Worm (Caenorhabditis elegans) whole organism, L3 larva: ENCODE measurements around the gene F09B12.5.

Experiments
- R02D3.7 ChIP-seq: fragments of 150-350 bp; optimal IDR thresholded peaks from 2 replicates; lab custom pipeline; 2014; ENCODE audit warnings: missing biosample characterization, missing genetic modification characterization
- ZK546.5 ChIP-seq: sonication (generic microtip); optimal IDR thresholded peaks from 2 replicates; lab custom pipeline; 2017; ENCODE audit warnings: missing biosample characterization, missing genetic modification characterization
- aly-2 ChIP-seq: fragments of 150-350 bp; optimal IDR thresholded peaks from 2 replicates; lab custom pipeline; 2014; ENCODE audit warnings: missing biosample characterization, missing genetic modification characterization
- ama-1 ChIP-seq: fragments of 150-350 bp; optimal IDR thresholded peaks from 2 replicates; lab custom pipeline; 2018
- ceh-16 ChIP-seq: sonication (generic microtip); optimal IDR thresholded peaks from 2 replicates; lab custom pipeline; 2017; ENCODE audit warnings: missing biosample characterization, missing genetic modification characterization
- ceh-28 ChIP-seq: fragments of 150-350 bp; optimal IDR thresholded peaks from 2 replicates; lab custom pipeline; 2014; ENCODE audit warnings: missing biosample characterization, missing genetic modification reagents, missing genetic modification characterization
- ceh-82 ChIP-seq: fragments of 150-350 bp; optimal IDR thresholded peaks from 2 replicates; lab custom pipeline; 2014; ENCODE audit warnings: missing biosample characterization, missing genetic modification characterization
- ceh-9 ChIP-seq: sonication (generic microtip); optimal IDR thresholded peaks from 2 replicates; lab custom pipeline; 2018; ENCODE audit warnings: missing biosample characterization, missing genetic modification characterization
- daf-12 ChIP-seq: fragments of 150-350 bp; optimal IDR thresholded peaks from 2 replicates; lab custom pipeline; 2014; ENCODE audit warnings: missing biosample characterization, missing genetic modification reagents, missing genetic modification characterization
- egl-27 ChIP-seq: sonication (generic microtip); optimal IDR thresholded peaks from 4 replicates; lab custom pipeline; 2017; ENCODE audit warnings: missing biosample characterization, missing genetic modification reagents, missing genetic modification characterization
- egl-5 ChIP-seq: fragments of 150-350 bp; optimal IDR thresholded peaks from 2 replicates; lab custom pipeline; 2017; ENCODE audit warnings: missing biosample characterization, missing genetic modification reagents, missing genetic modification characterization, inconsistent platforms
- elt-1 ChIP-seq: fragments of 150-350 bp; optimal IDR thresholded peaks from 2 replicates; lab custom pipeline; 2014; ENCODE audit warnings: missing biosample characterization, missing genetic modification characterization
- elt-2 ChIP-seq: sonication (generic microtip); optimal IDR thresholded peaks from 2 replicates; lab custom pipeline; 2016; ENCODE audit warnings: missing genetic modification reagents, mild to moderate bottlenecking, missing genetic modification characterization, missing compliant biosample characterization
- elt-3 ChIP-seq, 3 experiments: fragments of 150-350 bp in 1 of 3; sonication (generic microtip) in 2 of 3; optimal IDR thresholded peaks; 2 replicates in 2 of 3; 4 replicates in 1 of 3; lab custom pipeline; 2014 to 2017; ENCODE audit warnings: missing biosample characterization in 3 of 3, missing genetic modification characterization in 3 of 3
- eor-1 ChIP-seq, 2 experiments: fragments of 150-350 bp; optimal IDR thresholded peaks; 2 replicates each; lab custom pipeline; 2014 to 2018; ENCODE audit warnings: missing biosample characterization in 2 of 2, missing genetic modification characterization in 2 of 2
- fkh-10 ChIP-seq: sonication (generic microtip); optimal IDR thresholded peaks from 2 replicates; lab custom pipeline; 2017; ENCODE audit warnings: missing biosample characterization, missing genetic modification reagents, missing genetic modification characterization
- fkh-2 ChIP-seq: fragments of 150-350 bp; optimal IDR thresholded peaks from 2 replicates; lab custom pipeline; 2014; ENCODE audit warnings: missing biosample characterization, missing genetic modification reagents, missing genetic modification characterization
- fos-1 ChIP-seq: fragments of 150-350 bp; optimal IDR thresholded peaks from 2 replicates; lab custom pipeline; 2014; ENCODE audit warnings: missing biosample characterization, missing genetic modification characterization
- hmg-11 ChIP-seq: sonication (generic microtip); optimal IDR thresholded peaks from 2 replicates; lab custom pipeline; 2016; ENCODE audit warnings: missing genetic modification characterization, missing compliant biosample characterization
- jun-1 ChIP-seq: fragments of 150-350 bp; optimal IDR thresholded peaks from 2 replicates; lab custom pipeline; 2014; ENCODE audit warnings: missing biosample characterization, missing genetic modification reagents, missing genetic modification characterization
- lin-15B ChIP-seq: fragments of 150-350 bp; optimal IDR thresholded peaks from 2 replicates; lab custom pipeline; 2014; ENCODE audit warnings: missing biosample characterization, missing genetic modification characterization
- lin-39 ChIP-seq: fragments of 150-350 bp; optimal IDR thresholded peaks from 2 replicates; lab custom pipeline; 2018; ENCODE audit warnings: missing biosample characterization, missing genetic modification reagents, missing genetic modification characterization
- lsy-12 ChIP-seq: sonication (generic microtip); optimal IDR thresholded peaks from 2 replicates; lab custom pipeline; 2016; ENCODE audit warnings: mild to moderate bottlenecking, missing genetic modification characterization, missing compliant biosample characterization
- mdl-1 ChIP-seq: fragments of 150-350 bp; optimal IDR thresholded peaks from 2 replicates; lab custom pipeline; 2014; ENCODE audit warnings: missing biosample characterization, missing genetic modification characterization
- mml-1 ChIP-seq: fragments of 150-350 bp; sonication (generic microtip); optimal IDR thresholded peaks from 3 replicates; lab custom pipeline; 2014; ENCODE audit warnings: missing biosample characterization, missing genetic modification characterization
- nfya-1 ChIP-seq: sonication (generic microtip); optimal IDR thresholded peaks from 2 replicates; lab custom pipeline; 2017; ENCODE audit warnings: missing genetic modification characterization, mild to moderate bottlenecking, missing compliant biosample characterization, antibody characterized with exemption, moderate library complexity; ENCODE audit not compliant: insufficient read depth
- nhr-11 ChIP-seq: fragments of 150-350 bp; optimal IDR thresholded peaks from 2 replicates; lab custom pipeline; 2014; ENCODE audit warnings: missing biosample characterization, missing genetic modification characterization
- nhr-12 ChIP-seq: fragments of 150-350 bp; optimal IDR thresholded peaks from 2 replicates; lab custom pipeline; 2014; ENCODE audit warnings: missing biosample characterization, missing genetic modification characterization
- nhr-23 ChIP-seq: fragments of 150-350 bp; optimal IDR thresholded peaks from 2 replicates; lab custom pipeline; 2014; ENCODE audit warnings: missing biosample characterization, missing genetic modification reagents, missing genetic modification characterization
- nhr-237 ChIP-seq: fragments of 150-350 bp; optimal IDR thresholded peaks from 2 replicates; lab custom pipeline; 2014; ENCODE audit warnings: missing biosample characterization, missing genetic modification characterization
- nhr-25 ChIP-seq: sonication (generic microtip); optimal IDR thresholded peaks from 2 replicates; lab custom pipeline; 2017; ENCODE audit warnings: missing biosample characterization, missing genetic modification characterization
- nhr-28 ChIP-seq: fragments of 150-350 bp; optimal IDR thresholded peaks from 2 replicates; lab custom pipeline; 2014; ENCODE audit warnings: missing biosample characterization, missing genetic modification characterization
- nhr-43 ChIP-seq: sonication (generic microtip); optimal IDR thresholded peaks from 2 replicates; lab custom pipeline; 2016; ENCODE audit warnings: mild to moderate bottlenecking, missing genetic modification characterization, missing compliant biosample characterization; ENCODE audit not compliant: poor library complexity, severe bottlenecking
- nhr-67 ChIP-seq: fragments of 150-350 bp; optimal IDR thresholded peaks from 2 replicates; lab custom pipeline; 2014; ENCODE audit warnings: missing biosample characterization, missing genetic modification characterization
- nhr-76 ChIP-seq: fragments of 150-350 bp; sonication (generic microtip); optimal IDR thresholded peaks from 5 replicates; lab custom pipeline; 2014; ENCODE audit warnings: missing biosample characterization, missing genetic modification characterization
- nhr-77 ChIP-seq: fragments of 150-350 bp; optimal IDR thresholded peaks from 2 replicates; lab custom pipeline; 2014; ENCODE audit warnings: missing biosample characterization, missing genetic modification characterization
- pha-4 ChIP-seq: fragments of 150-350 bp; optimal IDR thresholded peaks from 2 replicates; lab custom pipeline; 2014; ENCODE audit warnings: missing biosample characterization, missing genetic modification reagents, missing genetic modification characterization
- pqm-1 ChIP-seq: fragments of 150-350 bp; optimal IDR thresholded peaks from 2 replicates; lab custom pipeline; 2017; ENCODE audit warnings: missing biosample characterization, missing genetic modification characterization, inconsistent platforms
- sea-2 ChIP-seq: fragments of 150-350 bp; sonication (generic microtip); optimal IDR thresholded peaks from 4 replicates; lab custom pipeline; 2014; ENCODE audit warnings: missing biosample characterization, missing genetic modification reagents, missing genetic modification characterization
- skn-1 ChIP-seq: fragments of 150-350 bp; optimal IDR thresholded peaks from 2 replicates; lab custom pipeline; 2014; ENCODE audit warnings: missing biosample characterization, missing genetic modification characterization
- snpc-4 ChIP-seq: fragments of 150-350 bp; optimal IDR thresholded peaks from 2 replicates; lab custom pipeline; 2014; ENCODE audit warnings: missing biosample characterization, missing genetic modification characterization
- tbx-2 ChIP-seq: sonication (generic microtip); optimal IDR thresholded peaks from 2 replicates; lab custom pipeline; 2016; ENCODE audit warnings: mild to moderate bottlenecking, missing genetic modification characterization, missing compliant biosample characterization
- unc-39 ChIP-seq: sonication (generic microtip); optimal IDR thresholded peaks from 4 replicates; lab custom pipeline; 2017; ENCODE audit warnings: missing biosample characterization, missing genetic modification characterization
- unc-62 ChIP-seq: fragments of 150-350 bp; sonication (generic microtip); optimal IDR thresholded peaks from 4 replicates; lab custom pipeline; 2014; ENCODE audit warnings: missing biosample characterization, missing genetic modification reagents, missing genetic modification characterization
- zag-1 ChIP-seq: fragments of 150-350 bp; optimal IDR thresholded peaks from 2 replicates; lab custom pipeline; 2014; ENCODE audit warnings: missing biosample characterization, missing genetic modification characterization
- ztf-11 ChIP-seq: fragments of 150-350 bp; optimal IDR thresholded peaks from 2 replicates; lab custom pipeline; 2014; ENCODE audit warnings: missing biosample characterization, missing genetic modification characterization
- ztf-4 ChIP-seq: fragments of 150-350 bp; optimal IDR thresholded peaks from 2 replicates; lab custom pipeline; 2014; ENCODE audit warnings: missing biosample characterization, missing genetic modification characterization

F09B12.5 gene

ce11 chrX:15039029-15039695, 45.3 kb upstream of the F09B12.5 start:
- TF ChIP-seq ama-1 (lab: Kevin White, UChicago) (peak; percentile 62), ztf-11 (tag; lab: Kevin White, UChicago) (no peak)

- TF ChIP-seq lin-39 (tag; lab: Kevin White, UChicago) (no peak), unc-39 (no peak)
These were observed 44.7 kb upstream of the F09B12.5 start for ce11 chrX:15039696-15040212.

- TF ChIP-seq R02D3.7 (tag; lab: Kevin White, UChicago) = peak; percentile 10
- no peak for TF ChIP-seq zag-1 (tag; lab: Kevin White, UChicago)
- peak; percentile 72 for TF ChIP-seq hmg-11
- no peak for TF ChIP-seq ZK546.5 (tag; lab: Kevin White, UChicago)
- TF ChIP-seq nhr-76 = no peak
- no peak for TF ChIP-seq nhr-77 (tag; lab: Kevin White, UChicago)
- TF ChIP-seq lin-39 (tag; lab: Kevin White, UChicago) = peak; percentile 100
- peak; percentile 23 for TF ChIP-seq snpc-4 (tag; lab: Kevin White, UChicago)
- peak; percentile 21 for TF ChIP-seq mdl-1 (tag; lab: Kevin White, UChicago)
- TF ChIP-seq nhr-43 (tag; lab: Kevin White, UChicago) = peak; percentile 80
- no peak for TF ChIP-seq mml-1 (tag; lab: Kevin White, UChicago)
- peak; percentile 90 for TF ChIP-seq nhr-25 (tag; lab: Kevin White, UChicago)
- TF ChIP-seq eor-1 (tag; optimal IDR thresholded peaks at IDR 0.05; lab: Kevin White, UChicago) = no peak
- peak; percentile 44 for TF ChIP-seq egl-27
- peak; percentile 79 for TF ChIP-seq elt-2 (tag; lab: Kevin White, UChicago)
- no peak for TF ChIP-seq ceh-9 (tag; lab: Kevin White, UChicago)
- TF ChIP-seq skn-1 = no peak
- TF ChIP-seq unc-62 (GFP tag; lab: Kevin White, UChicago) = peak; percentile 39
- peak; percentile 33 for TF ChIP-seq ztf-4 (tag; lab: Kevin White, UChicago)
- TF ChIP-seq lin-15B (tag; lab: Kevin White, UChicago) = peak; percentile 85
- TF ChIP-seq nhr-28 (tag; lab: Kevin White, UChicago) = no peak
- no peak for TF ChIP-seq sea-2 (GFP tag; lab: Kevin White, UChicago)
- no peak for TF ChIP-seq fkh-2 (tag; lab: Kevin White, UChicago)
- TF ChIP-seq nhr-11 = no peak
- peak; percentile 51 for TF ChIP-seq pqm-1 (tag; lab: Kevin White, UChicago)
- TF ChIP-seq unc-39 = no peak
- no peak for TF ChIP-seq daf-12
- peak; percentile 84 for TF ChIP-seq lsy-12 (tag; lab: Kevin White, UChicago)
- peak; percentile 41 for TF ChIP-seq fos-1 (tag; lab: Kevin White, UChicago)
- no peak for TF ChIP-seq nhr-12 (tag; lab: Kevin White, UChicago)
- TF ChIP-seq fkh-10 (GFP tag; lab: Kevin White, UChicago) = no peak
- peak; percentile 84 for TF ChIP-seq jun-1 (tag; lab: Kevin White, UChicago)
- no peak for TF ChIP-seq ceh-82 (tag; lab: Kevin White, UChicago)
- TF ChIP-seq ztf-11 (tag; lab: Kevin White, UChicago) = no peak
- no peak for TF ChIP-seq elt-3 (tag; optimal IDR thresholded peaks at IDR 0.05; lab: Kevin White, UChicago)
- peak; percentile 86 for TF ChIP-seq nhr-23
- TF ChIP-seq ceh-28 (tag; lab: Kevin White, UChicago) = peak; percentile 77
- TF ChIP-seq ama-1 (lab: Kevin White, UChicago) = peak; percentile 67
- TF ChIP-seq tbx-2 = peak; percentile 27
- TF ChIP-seq pha-4 (tag; lab: Kevin White, UChicago) = peak; percentile 95
- no peak for TF ChIP-seq ceh-16 (tag; lab: Kevin White, UChicago)
- TF ChIP-seq elt-1 (tag; lab: Kevin White, UChicago) = peak; percentile 74
- peak; percentile 88 for TF ChIP-seq egl-5 (tag; lab: Kevin White, UChicago)
- no peak for TF ChIP-seq nhr-67 (tag; lab: Kevin White, UChicago)
- TF ChIP-seq aly-2 = no peak
- no peak for TF ChIP-seq nhr-237 (tag; lab: Kevin White, UChicago)
- TF ChIP-seq nfya-1 (tag; lab: Kevin White, UChicago) = peak; percentile 84
These were observed 43.9 kb upstream of the F09B12.5 start, which contains the start of gene C18B12.4 for ce11 chrX:15040552-15041080. Gene C18B12.4, minus strand, starts transcription at chrX:15040602.
